Fruit fly (Drosophila melanogaster): ENCODE data around the gene CG33170.

The CG33170 gene

dm6 chr3L:22868070-22868469 is 3.7 kb downstream of the CG33170 start, which contains the start of gene EMC4 (continued):
- no peak for TF ChIP-seq dati (GFP tag; IDR thresholded peaks at IDR 0.05)
- TF ChIP-seq CG12299 (tag; optimal IDR thresholded peaks at IDR 0.05), result no peak
- TF ChIP-seq Tbp (GFP tag; optimal IDR thresholded peaks at IDR 0.05), result no peak
- peak; percentile 59 for TF ChIP-seq Ets97D (GFP tag; optimal IDR thresholded peaks at IDR 0.05)
- no peak for TF ChIP-seq luna (GFP tag; optimal IDR thresholded peaks at IDR 0.05)
- no peak for TF ChIP-seq dan (GFP tag; IDR thresholded peaks at IDR 0.05)
- peak; percentile 7 for TF ChIP-seq CG18619 (GFP tag; optimal IDR thresholded peaks at IDR 0.05)
- TF ChIP-seq CG17568 (GFP tag; optimal IDR thresholded peaks at IDR 0.05), result peak; percentile 8
- no peak for TF ChIP-seq CG7745 (tag; optimal IDR thresholded peaks at IDR 0.05)
- TF ChIP-seq CG4360 (GFP tag; IDR thresholded peaks at IDR 0.05), result peak; percentile 29; the same call in 1 of the 2 replicates
- peak; percentile 93 for TF ChIP-seq CG2116 (GFP tag; optimal IDR thresholded peaks at IDR 0.05)
- TF ChIP-seq Meics (GFP tag; optimal IDR thresholded peaks at IDR 0.05), result no peak
- TF ChIP-seq amos (GFP tag; IDR thresholded peaks at IDR 0.05; ENCODE audit: partially characterized antibody), result peak; percentile 76
- peak; percentile 76 for TF ChIP-seq CG2120 (GFP tag; optimal IDR thresholded peaks at IDR 0.05)
- TF ChIP-seq eyg (GFP tag; optimal IDR thresholded peaks at IDR 0.05), result peak; percentile 8
- no peak for TF ChIP-seq da (GFP tag; optimal IDR thresholded peaks at IDR 0.05)
- TF ChIP-seq Hr78 (GFP tag; optimal IDR thresholded peaks at IDR 0.05), result no peak
- TF ChIP-seq gro (GFP tag; optimal IDR thresholded peaks at IDR 0.05), result peak; percentile 76
- TF ChIP-seq grn (GFP tag; optimal IDR thresholded peaks at IDR 0.05), result no peak
- peak; percentile 85 for TF ChIP-seq MESR4 (GFP tag; optimal IDR thresholded peaks at IDR 0.05)
- peak; percentile 71 for TF ChIP-seq MBD-R2 (GFP tag; IDR thresholded peaks at IDR 0.05)
- peak; percentile 8 to 47 for TF ChIP-seq Hr51 (GFP tag; optimal IDR thresholded peaks at IDR 0.05)
- peak; percentile 78 for TF ChIP-seq Rfx (GFP tag; IDR thresholded peaks at IDR 0.05)
- no peak for TF ChIP-seq dmrt99B (tag; optimal IDR thresholded peaks at IDR 0.05)
- peak; percentile 28 for TF ChIP-seq maf-S (GFP tag; optimal IDR thresholded peaks at IDR 0.05)
- no peak for TF ChIP-seq D19B (GFP tag; optimal IDR thresholded peaks at IDR 0.05)
- TF ChIP-seq lilli (GFP tag; optimal IDR thresholded peaks at IDR 0.05), result peak; percentile 74
- peak; percentile 65 for TF ChIP-seq Scr (GFP tag; IDR thresholded peaks at IDR 0.05; ENCODE audit: partially characterized antibody)
- no peak for TF ChIP-seq ash1 (GFP tag; optimal IDR thresholded peaks at IDR 0.05)
- no peak for TF ChIP-seq CG12104 (GFP tag; optimal IDR thresholded peaks at IDR 0.05)
- peak; percentile 74 for TF ChIP-seq vvl (GFP tag; IDR thresholded peaks at IDR 0.05)
- peak; percentile 15 for TF ChIP-seq CG18262 (tag; optimal IDR thresholded peaks at IDR 0.05)
- peak; percentile 10 for TF ChIP-seq CG6254 (GFP tag; optimal IDR thresholded peaks at IDR 0.05)
- TF ChIP-seq tgo (GFP tag; IDR thresholded peaks at IDR 0.05), result no peak
- no peak for TF ChIP-seq CG1529 (GFP tag; optimal IDR thresholded peaks at IDR 0.05)
- no peak for TF ChIP-seq sim (GFP tag; IDR thresholded peaks at IDR 0.05)
- peak; percentile 84 for TF ChIP-seq sens (GFP tag)
- TF ChIP-seq CG3281 (GFP tag; optimal IDR thresholded peaks at IDR 0.05), result peak; percentile 34
- TF ChIP-seq lab (GFP tag; optimal IDR thresholded peaks at IDR 0.05), result peak; percentile 46
- peak; percentile 50; the same call in 1 of the 2 replicates for TF ChIP-seq tna (GFP tag; IDR thresholded peaks at IDR 0.05; ENCODE audit: partially characterized antibody)
- peak; percentile 76 for TF ChIP-seq Sry-δ (GFP tag; optimal IDR thresholded peaks at IDR 0.05)
- no peak for TF ChIP-seq CG11696 (GFP tag; IDR thresholded peaks at IDR 0.05)
- TF ChIP-seq Nf-YA (GFP tag; IDR thresholded peaks at IDR 0.05), result no peak
- peak; percentile 6 for TF ChIP-seq Max (GFP tag; optimal IDR thresholded peaks at IDR 0.05)
- TF ChIP-seq gce (GFP tag; IDR thresholded peaks at IDR 0.05), result no peak
- no peak for TF ChIP-seq ab (GFP tag; optimal IDR thresholded peaks at IDR 0.05)
- TF ChIP-seq CG10209 (GFP tag; optimal IDR thresholded peaks at IDR 0.05), result peak; percentile 9
- TF ChIP-seq Camta (GFP tag; optimal IDR thresholded peaks at IDR 0.05), result no peak
- TF ChIP-seq chm (GFP tag; IDR thresholded peaks at IDR 0.05), result no peak; the same call in 1 of the 2 replicates
- peak; percentile 15 for TF ChIP-seq az2 (GFP tag; optimal IDR thresholded peaks at IDR 0.05)
- peak; percentile 70; the same call in 1 of the 3 replicates for TF ChIP-seq CG2199 (GFP tag; IDR thresholded peaks at IDR 0.05)
- no peak for TF ChIP-seq ro (GFP tag; IDR thresholded peaks at IDR 0.05)

Measured in whole organism, embryonic.